Fruit fly (Drosophila melanogaster) whole organism, adult: ENCODE data around the gene CG11771.

ENCODE experiments used
- CG11617 ChIP-seq: fragments of 200-800 bp; sonication (Bioruptor generic); optimal IDR thresholded peaks from 2 replicates; lab custom pipeline; 2017; ENCODE audit warnings: mild to moderate bottlenecking, missing biosample characterization, missing genetic modification reagents, missing genetic modification characterization
- CG12768 ChIP-seq: fragments of 200-800 bp; sonication (Bioruptor generic); optimal IDR thresholded peaks from 2 replicates; lab custom pipeline; 2017; ENCODE audit warnings: missing biosample characterization, missing genetic modification characterization, mild to moderate bottlenecking, moderate library complexity, missing genetic modification reagents
- CG1620 ChIP-seq: fragments of 200-800 bp; sonication (Bioruptor generic); optimal IDR thresholded peaks from 2 replicates; lab custom pipeline; 2016; ENCODE audit warnings: missing biosample characterization, missing genetic modification characterization
- CG5204 ChIP-seq: fragments of 200-800 bp; sonication (Bioruptor generic); optimal IDR thresholded peaks from 2 replicates; lab custom pipeline; 2016; ENCODE audit warnings: missing biosample characterization, missing genetic modification characterization
- CG7045 ChIP-seq: fragments of 200-800 bp; sonication (Bioruptor generic); optimal IDR thresholded peaks from 2 replicates; lab custom pipeline; 2017; ENCODE audit warnings: missing biosample characterization, mild to moderate bottlenecking, missing genetic modification characterization
- Crg-1 ChIP-seq: fragments of 200-800 bp; sonication (Bioruptor generic); optimal IDR thresholded peaks from 2 replicates; lab custom pipeline; 2016; ENCODE audit warnings: missing biosample characterization, missing genetic modification characterization
- Mnt ChIP-seq: fragments of 200-800 bp; sonication (Bioruptor generic); optimal IDR thresholded peaks from 2 replicates; lab custom pipeline; 2016; ENCODE audit warnings: missing biosample characterization, mild to moderate bottlenecking, missing genetic modification characterization
- bab1 ChIP-seq: fragments of 200-800 bp; sonication (Bioruptor generic); optimal IDR thresholded peaks from 3 replicates; lab custom pipeline; 2019; ENCODE audit warnings: missing biosample characterization, mild to moderate bottlenecking, missing genetic modification characterization, moderate library complexity
- cnc ChIP-seq, 2 experiments: fragments of >200 bp; optimal IDR thresholded peaks; 2 replicates each; lab custom pipeline; 2017
- pad ChIP-seq: fragments of 200-800 bp; sonication (Bioruptor generic); optimal IDR thresholded peaks from 3 replicates; lab custom pipeline; 2017; ENCODE audit warnings: missing biosample characterization, missing genetic modification characterization, mild to moderate bottlenecking, moderate library complexity, missing genetic modification reagents

DNA sequence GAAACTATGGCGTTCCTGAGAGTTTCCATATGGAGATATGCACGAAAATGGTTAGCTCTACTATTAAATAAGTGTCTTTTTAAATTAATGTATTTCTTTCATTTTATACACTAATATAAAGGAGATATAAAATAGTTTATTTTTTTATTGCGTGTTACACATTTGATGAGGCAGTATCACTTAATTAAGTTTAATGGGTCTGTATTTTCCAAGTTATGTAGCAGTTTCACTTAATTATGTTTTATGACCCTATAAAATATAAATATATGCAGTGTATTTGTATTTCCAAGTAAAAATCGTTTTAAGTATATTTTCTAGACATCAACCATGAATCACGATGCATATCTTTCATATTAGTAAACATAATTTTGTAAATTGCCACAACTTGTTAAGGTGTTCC lies 34.8 kb downstream of the CG11771 start:
- no peak for TF ChIP-seq CG11617
- TF ChIP-seq CG5204: no peak
- TF ChIP-seq bab1: no peak
- no peak for TF ChIP-seq cnc (optimal IDR thresholded peaks at IDR 0.05; lab: Kevin White, UChicago)
- no peak for TF ChIP-seq CG12768
- no peak for TF ChIP-seq CG7045
- TF ChIP-seq Mnt (GFP tag; lab: Kevin White, UChicago): no peak
- no peak for TF ChIP-seq pad (GFP tag; lab: Kevin White, UChicago)
- no peak for TF ChIP-seq Crg-1
- no peak for TF ChIP-seq CG1620 (GFP tag; lab: Kevin White, UChicago)
